Fruit fly (Drosophila melanogaster): ENCODE measurements around the gene CG10514.

CG10514 gene

DNA sequence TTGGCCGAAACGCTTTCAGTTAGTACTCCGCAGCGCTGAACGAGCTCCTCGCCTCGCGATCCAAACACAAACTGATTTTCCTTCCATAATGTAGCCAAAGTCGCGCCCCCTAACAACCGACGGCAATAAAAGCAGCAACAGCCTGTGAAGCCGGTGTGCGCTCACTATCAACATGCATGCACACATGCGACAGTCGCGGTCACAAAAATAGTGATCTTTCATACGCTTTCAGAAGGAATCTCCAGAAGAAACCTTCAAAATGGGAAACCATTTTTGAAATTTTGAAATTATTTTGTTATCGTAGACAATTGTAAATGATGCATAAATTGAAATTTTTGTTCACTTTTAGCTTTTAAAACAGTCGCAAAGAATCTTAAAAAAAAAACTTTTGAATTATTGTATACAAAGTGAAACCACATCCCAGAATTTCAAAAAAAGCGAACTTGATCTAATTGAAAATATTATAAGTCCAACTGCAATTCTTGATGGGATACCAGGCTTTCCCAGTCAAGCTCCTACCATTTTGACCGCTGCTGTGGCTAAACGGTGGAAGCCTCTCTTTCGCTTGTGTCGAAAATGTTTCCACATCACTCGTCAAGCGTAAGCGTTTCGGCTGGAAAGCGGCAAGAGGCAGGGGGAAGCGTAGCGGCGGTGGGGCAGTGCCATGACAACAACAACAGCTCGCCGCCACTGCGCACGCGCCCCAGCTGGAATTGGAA is 47.2 kb downstream of the CG10514 start, which contains the start of gene Cad96Cb:
Gene Cad96Cb (minus strand): TSS at position 51 of the 719 bp plus-strand sequence.
- TF ChIP-seq Myc (optimal IDR thresholded peaks at IDR 0.05) (no peak), h (optimal IDR thresholded peaks at IDR 0.05) (no peak), ttk (optimal IDR thresholded peaks at IDR 0.05) (no peak), insv (optimal IDR thresholded peaks at IDR 0.05) (no peak), Sin3A (optimal IDR thresholded peaks at IDR 0.05) (no peak), psq (optimal IDR thresholded peaks at IDR 0.05) (no peak)
